Worm (Caenorhabditis elegans): ENCODE data around the gene aqp-11.

DNA sequence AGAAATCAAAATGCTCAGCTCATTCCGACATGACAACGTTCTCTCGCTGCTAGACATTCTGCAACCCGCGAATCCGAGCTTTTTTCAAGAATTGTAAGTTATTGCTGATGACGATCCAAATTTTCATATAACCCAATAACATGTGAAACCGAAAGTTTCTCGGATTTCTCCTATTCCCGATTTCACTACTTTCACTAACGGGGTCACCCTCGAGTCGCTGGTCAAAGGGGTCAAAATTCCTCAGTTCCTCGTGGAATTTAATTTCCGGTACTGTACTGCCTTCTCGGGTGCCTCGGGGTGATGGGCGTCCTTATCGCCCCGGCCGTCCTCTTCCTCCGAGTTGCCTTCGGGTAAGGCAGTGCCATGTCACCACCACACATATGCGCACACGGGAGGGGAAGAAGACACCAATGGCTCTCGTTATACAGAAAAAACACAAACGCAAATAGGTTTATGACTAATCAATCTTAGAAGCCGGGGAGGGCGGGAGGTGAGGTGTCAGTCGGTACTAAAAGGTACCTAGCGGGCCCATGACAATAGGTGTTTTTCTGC, 47.2 kb downstream of the aqp-11 start:
- TF ChIP-seq pax-1 (tag; optimal IDR thresholded peaks at IDR 0.05) (no peak), gmeb-2 (tag; optimal IDR thresholded peaks at IDR 0.05) (no peak), npax-4 (tag; optimal IDR thresholded peaks at IDR 0.05) (no peak), tbx-2 (tag; optimal IDR thresholded peaks at IDR 0.05) (peak; percentile 6), F13H6.1 (tag; optimal IDR thresholded peaks at IDR 0.05) (no peak), mec-3 (tag; optimal IDR thresholded peaks at IDR 0.05; ENCODE audit: borderline replicate concordance) (no peak), tbx-7 (tag; optimal IDR thresholded peaks at IDR 0.05) (no peak), ceh-9 (tag; optimal IDR thresholded peaks at IDR 0.05) (no peak), ceh-34 (tag; optimal IDR thresholded peaks at IDR 0.05) (no peak), pag-3 (tag; optimal IDR thresholded peaks at IDR 0.05; ENCODE audit: borderline replicate concordance) (no peak), elt-4 (tag; optimal IDR thresholded peaks at IDR 0.05) (no peak), ref-2 (tag; optimal IDR thresholded peaks at IDR 0.05) (no peak), dve-1 (tag; optimal IDR thresholded peaks at IDR 0.05) (no peak)

All from whole organism, late embryonic.